Fruit fly (Drosophila melanogaster) whole organism, embryonic: ENCODE measurements around the gene dar1.

Experiments
- Asciz ChIP-seq: fragments of 200-800 bp; sonication (Bioruptor generic); optimal IDR thresholded peaks from 2 replicates; lab custom pipeline; 2017; ENCODE audit warnings: missing biosample characterization, mild to moderate bottlenecking, missing genetic modification characterization, missing genetic modification reagents
- CG11247 ChIP-seq: fragments of 200-800 bp; sonication (Bioruptor generic); IDR thresholded peaks from 2 replicates; pipeline ENCODE4 v1.3.6; 2022; ENCODE audit warnings: missing biosample characterization, missing genetic modification characterization
- CG11695 ChIP-seq: fragments of 200-800 bp; sonication (Bioruptor generic); IDR thresholded peaks from 3 replicates; pipeline ENCODE4 v1.3.6; 2022; ENCODE audit warnings: missing biosample characterization, missing genetic modification characterization
- CG12219 ChIP-seq: fragments of 200-800 bp; sonication (Bioruptor generic); optimal IDR thresholded peaks from 3 replicates; lab custom pipeline; 2018; ENCODE audit warnings: missing biosample characterization, mild to moderate bottlenecking, missing genetic modification characterization
- CG12744 ChIP-seq: fragments of 200-800 bp; sonication (Bioruptor generic); optimal IDR thresholded peaks from 2 replicates; lab custom pipeline; 2016; ENCODE audit warnings: missing biosample characterization, missing genetic modification characterization
- CG13123 ChIP-seq: fragments of 200-800 bp; sonication (Bioruptor generic); optimal IDR thresholded peaks from 2 replicates; lab custom pipeline; 2016; ENCODE audit warnings: missing biosample characterization, missing genetic modification characterization
- CG15514 ChIP-seq: fragments of 200-800 bp; sonication (Bioruptor generic); optimal IDR thresholded peaks from 3 replicates; lab custom pipeline; 2017; ENCODE audit warnings: missing biosample characterization, missing genetic modification characterization, mild to moderate bottlenecking, moderate library complexity, missing genetic modification reagents
- CG17912 ChIP-seq: fragments of 200-800 bp; sonication (Bioruptor generic); optimal IDR thresholded peaks from 2 replicates; lab custom pipeline; 2018; ENCODE audit warnings: missing biosample characterization, mild to moderate bottlenecking, missing genetic modification characterization
- CG1832 ChIP-seq: fragments of 200-800 bp; sonication (Bioruptor generic); optimal IDR thresholded peaks from 2 replicates; lab custom pipeline; 2017; ENCODE audit warnings: missing biosample characterization, mild to moderate bottlenecking, missing genetic modification characterization, inconsistent platforms
- CG2116 ChIP-seq: fragments of 200-800 bp; sonication (Bioruptor generic); optimal IDR thresholded peaks from 3 replicates; lab custom pipeline; 2018; ENCODE audit warnings: missing biosample characterization, mild to moderate bottlenecking, missing genetic modification characterization
- CG31224 ChIP-seq: fragments of 200-800 bp; sonication (Bioruptor generic); IDR thresholded peaks from 2 replicates; pipeline ENCODE4 v1.3.6; 2022; ENCODE audit warnings: missing biosample characterization, missing genetic modification characterization
- CG3838 ChIP-seq: fragments of 200-800 bp; sonication (Bioruptor generic); optimal IDR thresholded peaks from 3 replicates; lab custom pipeline; 2016; ENCODE audit warnings: missing biosample characterization, missing genetic modification characterization
- CG43689 ChIP-seq: fragments of 200-800 bp; sonication (Bioruptor generic); IDR thresholded peaks from 2 replicates; pipeline ENCODE4 v1.3.6; 2022; ENCODE audit warnings: missing biosample characterization, missing genetic modification characterization
- CG7357 ChIP-seq: fragments of 200-800 bp; sonication (Bioruptor generic); IDR thresholded peaks from 3 replicates; pipeline ENCODE4 v1.3.6; 2022; ENCODE audit warnings: missing biosample characterization, missing genetic modification characterization
- CG7928 ChIP-seq: fragments of 200-800 bp; sonication (Bioruptor generic); optimal IDR thresholded peaks from 2 replicates; lab custom pipeline; 2017; ENCODE audit warnings: missing biosample characterization, mild to moderate bottlenecking, missing genetic modification characterization
- CG9876 ChIP-seq: fragments of 200-800 bp; sonication (Bioruptor generic); optimal IDR thresholded peaks from 2 replicates; lab custom pipeline; 2016; ENCODE audit warnings: missing biosample characterization, missing genetic modification characterization
- Elba2 ChIP-seq: fragments of 200-800 bp; sonication (Bioruptor generic); optimal IDR thresholded peaks from 3 replicates; lab custom pipeline; 2016; ENCODE audit warnings: missing biosample characterization, missing genetic modification characterization
- Fer3 ChIP-seq: fragments of 200-800 bp; sonication (Bioruptor generic); optimal IDR thresholded peaks from 2 replicates; lab custom pipeline; 2018; ENCODE audit warnings: missing biosample characterization, mild to moderate bottlenecking, missing genetic modification characterization, moderate library complexity
- Gsc ChIP-seq: fragments of 200-800 bp; sonication (Bioruptor generic); IDR thresholded peaks from 2 replicates; pipeline ENCODE4 v1.3.6; 2022; ENCODE audit warnings: missing biosample characterization, missing genetic modification characterization
- HLH54F ChIP-seq: fragments of 200-800 bp; sonication (Bioruptor generic); optimal IDR thresholded peaks from 3 replicates; lab custom pipeline; 2016; ENCODE audit warnings: missing biosample characterization, missing genetic modification characterization
- HLHmδ ChIP-seq: fragments of 200-800 bp; sonication (Bioruptor generic); optimal IDR thresholded peaks from 2 replicates; lab custom pipeline; 2018; ENCODE audit warnings: missing biosample characterization, mild to moderate bottlenecking, missing genetic modification characterization, moderate library complexity
- HmgD ChIP-seq: fragments of 200-800 bp; sonication (Bioruptor generic); optimal IDR thresholded peaks from 3 replicates; lab custom pipeline; 2016; ENCODE audit warnings: missing biosample characterization, missing genetic modification characterization
- Hmx ChIP-seq: fragments of 200-800 bp; sonication (Bioruptor generic); optimal IDR thresholded peaks from 2 replicates; lab custom pipeline; 2016; ENCODE audit warnings: missing biosample characterization, missing genetic modification characterization
- Lpt ChIP-seq: fragments of >200 bp; optimal IDR thresholded peaks from 2 replicates; lab custom pipeline; 2018; ENCODE audit warnings: missing biosample characterization, missing genetic modification characterization
- NC2β ChIP-seq: fragments of 200-800 bp; sonication (Bioruptor generic); optimal IDR thresholded peaks from 2 replicates; lab custom pipeline; 2016; ENCODE audit warnings: missing biosample characterization, missing genetic modification characterization
- NFAT ChIP-seq: fragments of 200-800 bp; sonication (Bioruptor generic); IDR thresholded peaks from 2 replicates; pipeline ENCODE4 v1.3.6; 2022; ENCODE audit warnings: missing biosample characterization, missing genetic modification characterization
- Sox100B ChIP-seq: fragments of 200-800 bp; sonication (Bioruptor generic); optimal IDR thresholded peaks from 3 replicates; lab custom pipeline; 2018; ENCODE audit warnings: missing biosample characterization, mild to moderate bottlenecking, missing genetic modification characterization
- TFAM ChIP-seq: fragments of 200-800 bp; sonication (Bioruptor generic); optimal IDR thresholded peaks from 2 replicates; lab custom pipeline; 2017; ENCODE audit warnings: missing biosample characterization, missing genetic modification characterization, inconsistent platforms
- Taf1 ChIP-seq: fragments of 200-800 bp; sonication (Bioruptor generic); IDR thresholded peaks from 2 replicates; pipeline ENCODE4 v1.3.6; 2022; ENCODE audit warnings: missing biosample characterization, missing genetic modification characterization
- Vsx1 ChIP-seq: fragments of 200-800 bp; sonication (Bioruptor generic); optimal IDR thresholded peaks from 2 replicates; lab custom pipeline; 2017; ENCODE audit warnings: missing biosample characterization, mild to moderate bottlenecking, missing genetic modification characterization, missing genetic modification reagents
- YL-1 ChIP-seq: fragments of 200-800 bp; sonication (Bioruptor generic); optimal IDR thresholded peaks from 3 replicates; lab custom pipeline; 2017; ENCODE audit warnings: missing biosample characterization, mild to moderate bottlenecking, missing genetic modification characterization
- aop ChIP-seq: fragments of 200-800 bp; sonication (Bioruptor generic); IDR thresholded peaks from 2 replicates; pipeline ENCODE4 v1.3.6; 2022; ENCODE audit warnings: missing biosample characterization, missing genetic modification characterization
- crc ChIP-seq: fragments of 200-800 bp; sonication (Bioruptor generic); optimal IDR thresholded peaks from 2 replicates; lab custom pipeline; 2016; ENCODE audit warnings: missing biosample characterization, missing genetic modification characterization
- eyg ChIP-seq: fragments of 200-800 bp; sonication (Bioruptor generic); optimal IDR thresholded peaks from 3 replicates; lab custom pipeline; 2016; ENCODE audit warnings: missing biosample characterization, missing genetic modification characterization
- fd96Cb ChIP-seq: fragments of 200-800 bp; sonication (Bioruptor generic); optimal IDR thresholded peaks from 2 replicates; lab custom pipeline; 2018; ENCODE audit warnings: missing biosample characterization, mild to moderate bottlenecking, missing genetic modification characterization, moderate library complexity
- gem ChIP-seq: fragments of 200-800 bp; sonication (Bioruptor generic); optimal IDR thresholded peaks from 2 replicates; lab custom pipeline; 2019; ENCODE audit warnings: missing biosample characterization, mild to moderate bottlenecking, missing genetic modification characterization, moderate library complexity
- hth ChIP-seq: fragments of >200 bp; optimal IDR thresholded peaks from 2 replicates; lab custom pipeline; 2017; ENCODE audit warnings: inconsistent platforms
- lab ChIP-seq: fragments of 200-800 bp; sonication (Bioruptor generic); optimal IDR thresholded peaks from 3 replicates; lab custom pipeline; 2017; ENCODE audit warnings: missing biosample characterization, missing genetic modification characterization, mild to moderate bottlenecking, moderate library complexity, missing genetic modification reagents
- org-1 ChIP-seq: fragments of 200-800 bp; sonication (Bioruptor generic); optimal IDR thresholded peaks from 2 replicates; lab custom pipeline; 2017; ENCODE audit warnings: missing biosample characterization, missing genetic modification characterization
- otp ChIP-seq: fragments of 200-800 bp; sonication (Bioruptor generic); IDR thresholded peaks from 3 replicates; pipeline ENCODE4, ENCODE4 v1.3.6; 2022; ENCODE audit warnings: missing biosample characterization, missing genetic modification characterization
- pan ChIP-seq, 4 experiments: fragments of >200 bp in 3 of 4; fragments of 200-800 bp in 1 of 4; sonication (Bioruptor generic) in 1 of 4; optimal IDR thresholded peaks in 3 of 4; IDR thresholded peaks in 1 of 4; 2 replicates each; pipeline versions ENCODE4 v1.3.6 to Lab custom; 2017 to 2022; ENCODE audit warnings: missing biosample characterization in 2 of 4, missing genetic modification characterization in 2 of 4, mixed read lengths in 1 of 4
- pho ChIP-seq: fragments of 200-800 bp; sonication (Bioruptor generic); optimal IDR thresholded peaks from 2 replicates; lab custom pipeline; 2016; ENCODE audit warnings: missing biosample characterization, missing genetic modification characterization
- phol ChIP-seq: fragments of 200-800 bp; sonication (Bioruptor generic); optimal IDR thresholded peaks from 3 replicates; lab custom pipeline; 2018; ENCODE audit warnings: missing biosample characterization, mild to moderate bottlenecking, missing genetic modification characterization, moderate library complexity
- sim ChIP-seq: fragments of 200-800 bp; sonication (Bioruptor generic); IDR thresholded peaks from 2 replicates; pipeline ENCODE4 v1.3.6; 2022; ENCODE audit warnings: missing biosample characterization, missing genetic modification characterization
- tap ChIP-seq: fragments of 200-800 bp; optimal IDR thresholded peaks from 3 replicates; lab custom pipeline; 2019; ENCODE audit warnings: missing biosample characterization, mild to moderate bottlenecking, missing genetic modification characterization, moderate library complexity
- trh ChIP-seq: fragments of 200-800 bp; sonication (Bioruptor generic); optimal IDR thresholded peaks from 2 replicates; lab custom pipeline; 2016; ENCODE audit warnings: missing biosample characterization, missing genetic modification characterization
- tup ChIP-seq: fragments of 200-800 bp; sonication (Bioruptor generic); optimal IDR thresholded peaks from 2 replicates; lab custom pipeline; 2016; ENCODE audit warnings: missing biosample characterization, mild to moderate bottlenecking, missing genetic modification characterization, moderate library complexity
- vvl ChIP-seq: fragments of 200-800 bp; sonication (Bioruptor generic); IDR thresholded peaks from 2 replicates; pipeline ENCODE4 v1.3.6; 2022; ENCODE audit warnings: missing biosample characterization, missing genetic modification characterization
- wek ChIP-seq: fragments of 200-800 bp; sonication (Bioruptor generic); optimal IDR thresholded peaks from 3 replicates; lab custom pipeline; 2018; ENCODE audit warnings: missing biosample characterization, mild to moderate bottlenecking, missing genetic modification characterization, moderate library complexity
- zen ChIP-seq: fragments of 200-800 bp; sonication (Bioruptor generic); optimal IDR thresholded peaks from 3 replicates; lab custom pipeline; 2018; ENCODE audit warnings: missing biosample characterization, mild to moderate bottlenecking, missing genetic modification characterization, moderate library complexity
- zen2 ChIP-seq: fragments of 200-800 bp; sonication (Bioruptor generic); IDR thresholded peaks from 3 replicates; pipeline ENCODE4 v1.3.6; 2022; ENCODE audit warnings: missing biosample characterization, missing genetic modification characterization; ENCODE audit not compliant: partially characterized antibody

The dar1 gene

dm6 chr3L:3616344-3616743, 9.8 kb upstream of the dar1 start (continued):
- TF ChIP-seq zen2 (GFP tag; lab: Robert Waterston, UW) (no peak), phol (tag; lab: Kevin White, UChicago) (peak; percentile 77), CG15514 (GFP tag; lab: Kevin White, UChicago) (peak; percentile 59), Vsx1 (GFP tag; lab: Kevin White, UChicago) (peak; percentile 43), Hmx (peak; percentile 15), CG43689 (GFP tag; lab: Robert Waterston, UW) (peak; percentile 28; the same call in 1 of the 2 replicates), CG9876 (GFP tag; lab: Kevin White, UChicago) (peak; percentile 86), sim (GFP tag; lab: Robert Waterston, UW) (no peak), Taf1 (peak; percentile 71; the same call in 1 of the 2 replicates), vvl (GFP tag; lab: Robert Waterston, UW) (peak; percentile 87), HLHmδ (GFP tag; lab: Kevin White, UChicago) (no peak), lab (GFP tag; lab: Kevin White, UChicago) (peak; percentile 72), eyg (GFP tag; lab: Kevin White, UChicago) (peak; percentile 30), pan (optimal IDR thresholded peaks at IDR 0.05; lab: Kevin White, UChicago) (no peak), pan (GFP tag; optimal IDR thresholded peaks at IDR 0.05 in 1 of 2, IDR thresholded peaks at IDR 0.05 in 1 of 2) (peak in 1 of 2 experiments; percentile 80), CG7357 (peak; percentile 50; the same call in 1 of the 3 replicates), tup (GFP tag; lab: Kevin White, UChicago) (no peak), CG31224 (0 out of 2 replicates have a peak, but pooled peaks have one; percentile 28), TFAM (GFP tag; lab: Kevin White, UChicago) (peak; percentile 20), NFAT (peak; percentile 95), otp (GFP tag; lab: Robert Waterston, UW) (peak; percentile 78), CG3838 (GFP tag; lab: Kevin White, UChicago) (peak; percentile 70), Sox100B (GFP tag; lab: Kevin White, UChicago) (no peak), aop (GFP tag; lab: Robert Waterston, UW) (0 out of 2 replicates have a peak, but pooled peaks have one; percentile 7), wek (GFP tag; lab: Kevin White, UChicago) (no peak), tap (tag; lab: Kevin White, UChicago) (peak; percentile 22), pho (GFP tag; lab: Kevin White, UChicago) (no peak), CG2116 (GFP tag; lab: Kevin White, UChicago) (peak; percentile 30), HmgD (GFP tag; lab: Kevin White, UChicago) (peak; percentile 51), CG11247 (GFP tag; lab: Robert Waterston, UW) (peak; percentile 90), HLH54F (GFP tag; lab: Kevin White, UChicago) (peak; percentile 70), Lpt (GFP tag; lab: Kevin White, UChicago) (no peak), YL-1 (GFP tag; lab: Kevin White, UChicago) (no peak), CG12744 (peak; percentile 82), Elba2 (GFP tag; lab: Kevin White, UChicago) (peak; percentile 52), fd96Cb (peak; percentile 63), CG13123 (GFP tag; lab: Kevin White, UChicago) (peak; percentile 33), trh (GFP tag; lab: Kevin White, UChicago) (peak; percentile 41), Asciz (GFP tag; lab: Kevin White, UChicago) (no peak), crc (GFP tag; lab: Kevin White, UChicago) (no peak), zen (tag; lab: Kevin White, UChicago) (peak; percentile 85), Fer3 (tag; lab: Kevin White, UChicago) (peak; percentile 75), NC2β (peak; percentile 84), CG17912 (GFP tag; lab: Kevin White, UChicago) (peak; percentile 75), org-1 (GFP tag; lab: Kevin White, UChicago) (peak; percentile 38), hth (no peak), CG11695 (GFP tag; lab: Robert Waterston, UW) (no peak), CG1832 (GFP tag; lab: Kevin White, UChicago) (no peak), Gsc (GFP tag; lab: Robert Waterston, UW) (no peak), CG7928 (GFP tag; lab: Kevin White, UChicago) (no peak), CG12219 (peak; percentile 28), gem (tag; lab: Kevin White, UChicago) (peak; percentile 84)
